Worm (Caenorhabditis elegans) whole organism, L4 larva: Measurements from ENCODE around the gene C14A4.9.

Source experiments
- F44E2.7 ChIP-seq: fragments of 200-800 bp; sonication (Bioruptor generic); IDR thresholded peaks from 2 replicates; pipeline ENCODE4 v2.1.2; 2022; ENCODE audit warnings: missing genetic modification characterization, missing compliant biosample characterization
- R02D3.7 ChIP-seq: fragments of 150-350 bp; sonication (generic microtip); optimal IDR thresholded peaks from 3 replicates; lab custom pipeline; 2014; ENCODE audit warnings: missing biosample characterization, missing genetic modification characterization
- Y48G9A.11 ChIP-seq: fragments of 200-800 bp; sonication (Bioruptor generic); IDR thresholded peaks from 2 replicates; pipeline ENCODE4 v1.3.6; 2022; ENCODE audit warnings: missing genetic modification reagents, missing genetic modification characterization, missing compliant biosample characterization
- Y5F2A.4 ChIP-seq: fragments of 200-800 bp; sonication (Bioruptor generic); optimal IDR thresholded peaks from 2 replicates; lab custom pipeline; 2018; ENCODE audit warnings: mild to moderate bottlenecking, missing genetic modification characterization, missing compliant biosample characterization
- Y75B8A.6 ChIP-seq: fragments of 200-800 bp; sonication (Bioruptor generic); IDR thresholded peaks from 2 replicates; pipeline ENCODE4 v1.3.6; 2022; ENCODE audit warnings: missing genetic modification reagents, missing genetic modification characterization, missing compliant biosample characterization
- ZK337.2 ChIP-seq: fragments of 200-800 bp; sonication (Bioruptor generic); IDR thresholded peaks from 2 replicates; pipeline ENCODE4 v1.3.6; 2022; ENCODE audit warnings: missing genetic modification reagents, missing genetic modification characterization, missing compliant biosample characterization
- aha-1 ChIP-seq: fragments of 150-350 bp; peaks from one replicate; lab custom pipeline; 2014; ENCODE audit warnings: missing biosample characterization, missing genetic modification characterization
- aly-2 ChIP-seq: sonication (generic microtip); optimal IDR thresholded peaks from 2 replicates; lab custom pipeline; 2018; ENCODE audit warnings: missing biosample characterization, missing genetic modification characterization
- ama-1 ChIP-seq: fragments of 150-350 bp; optimal IDR thresholded peaks from 2 replicates; lab custom pipeline; 2014; ENCODE audit warnings: inconsistent platforms, mixed read lengths
- ceh-32 ChIP-seq: sonication (generic microtip); optimal IDR thresholded peaks from 2 replicates; lab custom pipeline; 2016; ENCODE audit warnings: mild to moderate bottlenecking, missing genetic modification characterization, missing compliant biosample characterization; ENCODE audit not compliant: poor library complexity
- daf-16 ChIP-seq, 3 experiments: sonication (generic microtip); optimal IDR thresholded peaks; 2 replicates each; lab custom pipeline; 2016 to 2017; ENCODE audit warnings: missing genetic modification characterization in 3 of 3, missing genetic modification reagents in 3 of 3, mild to moderate bottlenecking in 2 of 3, missing compliant biosample characterization in 2 of 3, missing biosample characterization in 1 of 3, moderate library complexity in 1 of 3
- daf-19 ChIP-seq: fragments of 200-800 bp; sonication (Bioruptor generic); conservative IDR thresholded peaks from 2 replicates; pipeline ENCODE4 v1.3.6; 2022; ENCODE audit warnings: missing genetic modification characterization, missing compliant biosample characterization
- dmd-8 ChIP-seq: fragments of 200-800 bp; sonication (Bioruptor generic); IDR thresholded peaks from 2 replicates; pipeline ENCODE4 v1.3.6; 2022; ENCODE audit warnings: missing genetic modification characterization, missing compliant biosample characterization
- dmd-9 ChIP-seq: fragments of 200-800 bp; sonication (Bioruptor generic); IDR thresholded peaks from 2 replicates; pipeline ENCODE4 v1.3.6; 2022; ENCODE audit warnings: missing genetic modification reagents, missing genetic modification characterization, missing compliant biosample characterization
- dpl-1 ChIP-seq: fragments of 150-350 bp; optimal IDR thresholded peaks from 2 replicates; lab custom pipeline; 2014; ENCODE audit warnings: missing biosample characterization, missing genetic modification reagents, missing genetic modification characterization
- dve-1 ChIP-seq: sonication (generic microtip); optimal IDR thresholded peaks from 2 replicates; lab custom pipeline; 2017; ENCODE audit warnings: antibody characterized with exemption, mild to moderate bottlenecking, missing genetic modification characterization, missing compliant biosample characterization; ENCODE audit not compliant: insufficient read depth
- egl-27 ChIP-seq: sonication (generic microtip); optimal IDR thresholded peaks from 3 replicates; lab custom pipeline; 2017; ENCODE audit warnings: missing biosample characterization, missing genetic modification reagents, missing genetic modification characterization
- fkh-10 ChIP-seq: fragments of 150-350 bp; optimal IDR thresholded peaks from 2 replicates; lab custom pipeline; 2014; ENCODE audit warnings: missing biosample characterization, missing genetic modification reagents, missing genetic modification characterization
- hlh-11 ChIP-seq: fragments of 200-800 bp; sonication (Bioruptor generic); optimal IDR thresholded peaks from 2 replicates; lab custom pipeline; 2018; ENCODE audit warnings: mild to moderate bottlenecking, missing genetic modification characterization, missing compliant biosample characterization
- hmg-1.1 ChIP-seq: fragments of 200-800 bp; sonication (Bioruptor generic); IDR thresholded peaks from 2 replicates; pipeline ENCODE4 v1.3.6; 2022; ENCODE audit warnings: missing genetic modification reagents, missing genetic modification characterization, missing compliant biosample characterization
- lim-7 ChIP-seq: fragments of 200-800 bp; sonication (Bioruptor generic); IDR thresholded peaks from 2 replicates; pipeline ENCODE4 v1.3.6; 2022; ENCODE audit warnings: missing genetic modification characterization, missing compliant biosample characterization
- lin-29 ChIP-seq: fragments of 200-800 bp; sonication (Bioruptor generic); IDR thresholded peaks from 2 replicates; pipeline ENCODE4 v1.3.6; 2022; ENCODE audit warnings: missing genetic modification reagents, missing genetic modification characterization, missing compliant biosample characterization
- lin-38 ChIP-seq: fragments of 200-800 bp; sonication (Bioruptor generic); IDR thresholded peaks from 2 replicates; pipeline ENCODE4 v1.3.6; 2022; ENCODE audit warnings: missing genetic modification reagents, missing genetic modification characterization, missing compliant biosample characterization
- lir-3 ChIP-seq: sonication (generic microtip); optimal IDR thresholded peaks from 2 replicates; lab custom pipeline; 2016; ENCODE audit warnings: mild to moderate bottlenecking, missing genetic modification characterization, missing compliant biosample characterization
- lsy-2 ChIP-seq, 2 experiments: fragments of 150-350 bp in 1 of 2; sonication (generic microtip) in 1 of 2; optimal IDR thresholded peaks; 2 replicates each; lab custom pipeline; 2014 to 2017; ENCODE audit warnings: missing biosample characterization in 2 of 2, missing genetic modification characterization in 2 of 2
- mdl-1 ChIP-seq, 2 experiments: fragments of 150-350 bp in 1 of 2; sonication (generic microtip) in 1 of 2; optimal IDR thresholded peaks; 2 replicates each; lab custom pipeline; 2014 to 2017; ENCODE audit warnings: missing biosample characterization in 2 of 2, missing genetic modification characterization in 2 of 2
- mdt-29 ChIP-seq: fragments of 200-800 bp; sonication (Bioruptor generic); IDR thresholded peaks from 2 replicates; pipeline ENCODE4 v1.3.6; 2022; ENCODE audit warnings: missing genetic modification reagents, missing genetic modification characterization, missing compliant biosample characterization
- mxl-2 ChIP-seq: fragments of 200-800 bp; sonication (Bioruptor generic); conservative IDR thresholded peaks from 2 replicates; pipeline ENCODE4 v1.3.6; 2022; ENCODE audit warnings: missing genetic modification reagents, missing genetic modification characterization, missing compliant biosample characterization
- mxl-3 ChIP-seq: fragments of 200-800 bp; sonication (Bioruptor generic); optimal IDR thresholded peaks from 2 replicates; lab custom pipeline; 2018; ENCODE audit warnings: mild to moderate bottlenecking, missing genetic modification characterization, missing compliant biosample characterization
- nhr-10 ChIP-seq: fragments of 150-350 bp; optimal IDR thresholded peaks from 2 replicates; lab custom pipeline; 2014; ENCODE audit warnings: missing biosample characterization, missing genetic modification characterization
- nhr-102 ChIP-seq: sonication (generic microtip); optimal IDR thresholded peaks from 2 replicates; lab custom pipeline; 2016; ENCODE audit warnings: mild to moderate bottlenecking, missing genetic modification characterization, moderate library complexity, missing compliant biosample characterization
- nhr-11 ChIP-seq: fragments of 150-350 bp; optimal IDR thresholded peaks from 2 replicates; lab custom pipeline; 2014; ENCODE audit warnings: missing biosample characterization, missing genetic modification characterization
- nhr-111 ChIP-seq: fragments of 200-800 bp; sonication (Bioruptor generic); optimal IDR thresholded peaks from 2 replicates; lab custom pipeline; 2018; ENCODE audit warnings: mild to moderate bottlenecking, missing genetic modification characterization, missing compliant biosample characterization
- nhr-237 ChIP-seq: sonication (generic microtip); optimal IDR thresholded peaks from 2 replicates; lab custom pipeline; 2017; ENCODE audit warnings: missing biosample characterization, missing genetic modification characterization
- nhr-25 ChIP-seq: sonication (generic microtip); optimal IDR thresholded peaks from 2 replicates; lab custom pipeline; 2017; ENCODE audit warnings: missing genetic modification characterization, mild to moderate bottlenecking, missing compliant biosample characterization, antibody characterized with exemption, moderate library complexity, borderline replicate concordance; ENCODE audit not compliant: insufficient read depth
- nhr-41 ChIP-seq: fragments of 200-800 bp; sonication (Bioruptor generic); IDR thresholded peaks from 2 replicates; pipeline ENCODE4 v1.3.6; 2022; ENCODE audit warnings: missing genetic modification reagents, missing genetic modification characterization, missing compliant biosample characterization
- nhr-42 ChIP-seq: fragments of 200-800 bp; sonication (Bioruptor generic); IDR thresholded peaks from 2 replicates; pipeline ENCODE4 v1.3.6; 2022; ENCODE audit warnings: missing genetic modification characterization, missing compliant biosample characterization
- nhr-6 ChIP-seq: fragments of 150-350 bp; optimal IDR thresholded peaks from 2 replicates; lab custom pipeline; 2014; ENCODE audit warnings: missing biosample characterization, missing genetic modification characterization
- pqm-1 ChIP-seq: sonication (generic microtip); optimal IDR thresholded peaks from 2 replicates; lab custom pipeline; 2017; ENCODE audit warnings: missing biosample characterization, missing genetic modification characterization
- rbr-2 ChIP-seq: sonication (generic microtip); optimal IDR thresholded peaks from 2 replicates; lab custom pipeline; 2016; ENCODE audit warnings: missing genotype, missing genetic modification characterization, missing compliant biosample characterization
- set-16 ChIP-seq: fragments of 200-800 bp; sonication (Bioruptor generic); IDR thresholded peaks from 2 replicates; pipeline ENCODE4 v1.3.6; 2022; ENCODE audit warnings: missing genetic modification reagents, missing genetic modification characterization, missing compliant biosample characterization
- snpc-1.2 ChIP-seq: fragments of 200-800 bp; sonication (Bioruptor generic); IDR thresholded peaks from 2 replicates; pipeline ENCODE4 v1.3.6; 2022; ENCODE audit warnings: missing genetic modification reagents, missing genetic modification characterization, missing compliant biosample characterization
- unc-130 ChIP-seq: sonication (generic microtip); optimal IDR thresholded peaks from 2 replicates; lab custom pipeline; 2016; ENCODE audit warnings: missing genetic modification reagents, missing genetic modification characterization, missing compliant biosample characterization
- unc-39 ChIP-seq: sonication (generic microtip); optimal IDR thresholded peaks from 2 replicates; lab custom pipeline; 2017; ENCODE audit warnings: missing biosample characterization, missing genetic modification characterization
- unc-62 ChIP-seq, 3 experiments: fragments of 150-350 bp in 1 of 3; sonication (generic microtip); optimal IDR thresholded peaks in 2 of 3; peaks in 1 of 3; 1 replicate in 1 of 3; 2 replicates in 2 of 3; lab custom pipeline; 2014 to 2017; ENCODE audit warnings: missing biosample characterization in 3 of 3, missing genetic modification characterization in 3 of 3, missing genetic modification reagents in 3 of 3, missing genotype in 1 of 3
- zag-1 ChIP-seq: fragments of 150-350 bp; optimal IDR thresholded peaks from 2 replicates; lab custom pipeline; 2014; ENCODE audit warnings: missing biosample characterization, missing genetic modification characterization
- zfp-2 ChIP-seq: sonication (generic microtip); optimal IDR thresholded peaks from 2 replicates; lab custom pipeline; 2016; ENCODE audit warnings: mild to moderate bottlenecking, missing genetic modification characterization, missing compliant biosample characterization
- zip-11 ChIP-seq: fragments of 200-800 bp; sonication (Bioruptor generic); IDR thresholded peaks from 2 replicates; pipeline ENCODE4 v1.3.6; 2022; ENCODE audit warnings: missing genetic modification characterization, missing compliant biosample characterization
- ztf-7 ChIP-seq: fragments of 150-350 bp; optimal IDR thresholded peaks from 2 replicates; lab custom pipeline; 2014; ENCODE audit warnings: missing biosample characterization, missing genetic modification characterization

The C14A4.9 gene

DNA sequence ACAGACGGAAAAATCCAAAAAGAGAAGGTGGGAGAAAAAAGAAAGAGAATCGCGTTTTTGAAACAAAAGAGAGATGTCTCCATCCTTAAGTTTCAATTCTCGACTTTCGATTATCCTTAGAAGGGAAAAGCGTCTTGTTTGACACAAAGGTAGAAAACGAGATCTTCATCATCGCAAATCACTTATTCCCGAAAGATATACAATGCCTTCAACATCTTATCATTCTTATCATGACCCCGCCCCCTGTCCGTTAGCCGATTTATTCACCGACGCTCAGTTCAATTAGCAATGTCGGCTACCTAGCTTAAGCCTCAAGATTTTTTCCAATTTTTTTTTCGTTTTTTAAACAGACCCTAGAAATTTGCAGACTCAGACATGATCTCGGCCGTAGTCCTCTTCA lies at the start of gene C14A4.9:
TSS of gene C14A4.9 (plus strand) at position 368 of the 400 bp plus-strand sequence.
- TF ChIP-seq mdl-1 (tag; optimal IDR thresholded peaks at IDR 0.05; lab: Kevin White, UChicago) (no peak), zag-1 (no peak), Y48G9A.11 (no peak), set-16 (GFP tag; lab: Robert Waterston, UW) (no peak)
- TF ChIP-seq, all 104 proteins: peak for 0

DNA sequence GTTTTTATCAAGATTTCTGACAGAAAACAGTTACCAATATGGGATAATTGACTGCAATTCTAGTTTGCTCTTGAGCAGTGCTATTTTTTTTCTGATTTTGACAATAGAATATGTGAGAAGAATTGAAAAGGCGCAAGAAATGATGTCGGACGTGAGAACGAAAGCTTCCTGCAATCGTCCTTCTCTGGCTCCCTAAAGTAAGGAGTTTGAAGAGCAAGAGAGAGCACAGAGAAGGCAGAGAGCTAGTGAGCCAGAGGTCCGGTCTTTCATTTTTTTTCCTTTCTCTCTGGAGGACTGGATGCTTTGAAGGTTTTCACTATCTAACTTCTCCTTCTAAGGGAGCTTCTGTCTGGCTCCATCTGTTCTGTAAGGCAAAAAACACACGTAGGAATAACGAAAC lies 49.0 kb upstream of the C14A4.9 start:
- no peak for TF ChIP-seq F44E2.7 (GFP tag; lab: Robert Waterston, UW)
- TF ChIP-seq mxl-2, result no peak
- no peak for TF ChIP-seq daf-19
- no peak for TF ChIP-seq dpl-1 (GFP tag; lab: Kevin White, UChicago)
- no peak for TF ChIP-seq ZK337.2 (GFP tag; lab: Robert Waterston, UW)
- no peak for TF ChIP-seq ztf-7
- no peak for TF ChIP-seq nhr-10 (tag; lab: Kevin White, UChicago)
- TF ChIP-seq lir-3 (tag; lab: Kevin White, UChicago), result no peak
- 0 out of 2 replicates have a peak, but pooled peaks have one; percentile 36 for TF ChIP-seq mdt-29
- no peak for TF ChIP-seq nhr-102
- TF ChIP-seq lin-29 (GFP tag; lab: Robert Waterston, UW), result no peak
- no peak for TF ChIP-seq unc-130 (GFP tag; lab: Kevin White, UChicago)
- TF ChIP-seq Y5F2A.4 (GFP tag; lab: Kevin White, UChicago), result no peak
- no peak for TF ChIP-seq rbr-2 (tag; lab: Kevin White, UChicago)
- no peak for TF ChIP-seq ceh-32 (tag; lab: Kevin White, UChicago)
- peak; percentile 98 for TF ChIP-seq aha-1
- TF ChIP-seq lsy-2 (tag; optimal IDR thresholded peaks at IDR 0.05; lab: Kevin White, UChicago), result peak in 1 of 2 experiments; percentile 27
- TF ChIP-seq nhr-111 (GFP tag; lab: Kevin White, UChicago), result no peak
- TF ChIP-seq ama-1 (lab: Kevin White, UChicago), result peak; percentile 73
- no peak for TF ChIP-seq dmd-8 (GFP tag; lab: Robert Waterston, UW)
- no peak for TF ChIP-seq dmd-9
- no peak for TF ChIP-seq nhr-6
- TF ChIP-seq hmg-1.1 (GFP tag; lab: Robert Waterston, UW), result no peak
- TF ChIP-seq pqm-1 (tag; lab: Kevin White, UChicago), result no peak
- TF ChIP-seq nhr-41 (GFP tag; lab: Robert Waterston, UW), result no peak
- TF ChIP-seq nhr-237 (tag; lab: Kevin White, UChicago), result no peak
- no peak for TF ChIP-seq unc-39 (tag; lab: Kevin White, UChicago)
- TF ChIP-seq R02D3.7 (tag; lab: Kevin White, UChicago), result no peak
- TF ChIP-seq unc-62 (GFP tag; optimal IDR thresholded peaks at IDR 0.05 in 1 of 2; lab: Kevin White, UChicago), result peak in 1 of 2 experiments; percentile 84
- no peak for TF ChIP-seq unc-62 (tag; optimal IDR thresholded peaks at IDR 0.05; lab: Kevin White, UChicago)
- no peak for TF ChIP-seq daf-16 (GFP tag; optimal IDR thresholded peaks at IDR 0.05; lab: Kevin White, UChicago)
- TF ChIP-seq daf-16 (tag; optimal IDR thresholded peaks at IDR 0.05; lab: Kevin White, UChicago), result peak; percentile 16
- TF ChIP-seq lim-7 (GFP tag; lab: Robert Waterston, UW), result no peak
- no peak for TF ChIP-seq zag-1
- no peak for TF ChIP-seq zfp-2 (tag; lab: Kevin White, UChicago)
- no peak for TF ChIP-seq mxl-3 (GFP tag; lab: Kevin White, UChicago)
- no peak for TF ChIP-seq nhr-25
- no peak for TF ChIP-seq zip-11 (GFP tag; lab: Robert Waterston, UW)
- TF ChIP-seq Y75B8A.6, result no peak
- no peak for TF ChIP-seq fkh-10 (GFP tag; lab: Kevin White, UChicago)
- TF ChIP-seq snpc-1.2, result 0 out of 2 replicates have a peak, but pooled peaks have one; percentile 7
- TF ChIP-seq egl-27, result no peak
- TF ChIP-seq dve-1 (tag; lab: Kevin White, UChicago), result no peak
- no peak for TF ChIP-seq nhr-11 (tag; lab: Kevin White, UChicago)
- no peak for TF ChIP-seq lin-38 (GFP tag; lab: Robert Waterston, UW)
- no peak for TF ChIP-seq nhr-42 (GFP tag; lab: Robert Waterston, UW)
- TF ChIP-seq aly-2, result no peak
- TF ChIP-seq hlh-11 (tag; lab: Kevin White, UChicago), result no peak
